Worm (Caenorhabditis elegans) whole organism, L4/young adult: ENCODE results near the gene C18B2.5.

Source experiments
- W03F9.2 ChIP-seq: fragments of 150-350 bp; optimal IDR thresholded peaks from 2 replicates; lab custom pipeline; 2014; ENCODE audit warnings: missing biosample characterization, missing genetic modification characterization
- dao-5 ChIP-seq: sonication (generic microtip); optimal IDR thresholded peaks from 2 replicates; lab custom pipeline; 2016; ENCODE audit warnings: missing genotype, missing genetic modification characterization, moderate library complexity, missing compliant biosample characterization
- him-1 ChIP-seq: sonication (generic microtip); optimal IDR thresholded peaks from 2 replicates; lab custom pipeline; 2016; ENCODE audit warnings: missing genotype, missing genetic modification reagents, missing genetic modification characterization, missing compliant biosample characterization

Gene C18B2.5

DNA sequence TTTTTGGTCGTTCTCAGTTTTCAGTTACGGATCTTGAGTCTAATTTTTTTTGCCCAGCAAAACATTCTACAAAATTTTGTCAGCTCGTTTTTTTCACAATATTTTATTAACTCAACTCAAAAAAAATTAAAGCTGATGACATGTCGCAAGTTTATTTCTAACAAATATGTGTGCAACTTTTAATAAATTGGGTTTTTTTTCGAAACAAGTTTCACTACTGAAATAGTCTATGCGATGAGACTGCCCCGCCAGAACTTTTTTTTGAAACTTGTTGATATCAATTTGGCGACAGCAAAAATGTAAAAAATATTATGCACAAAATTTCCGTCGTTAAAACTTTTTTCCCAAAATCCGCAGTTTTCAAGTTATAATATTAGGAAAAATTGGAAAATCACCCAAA, 12.3 kb upstream of the C18B2.5 start, which contains the start of gene C18B2.2:
Gene C18B2.2 (plus strand): TSS at position 301 of the 400 bp plus-strand sequence.
- TF ChIP-seq dao-5 (tag; lab: Kevin White, UChicago) (no peak), W03F9.2 (tag; lab: Kevin White, UChicago) (no peak), him-1 (no peak)

DNA sequence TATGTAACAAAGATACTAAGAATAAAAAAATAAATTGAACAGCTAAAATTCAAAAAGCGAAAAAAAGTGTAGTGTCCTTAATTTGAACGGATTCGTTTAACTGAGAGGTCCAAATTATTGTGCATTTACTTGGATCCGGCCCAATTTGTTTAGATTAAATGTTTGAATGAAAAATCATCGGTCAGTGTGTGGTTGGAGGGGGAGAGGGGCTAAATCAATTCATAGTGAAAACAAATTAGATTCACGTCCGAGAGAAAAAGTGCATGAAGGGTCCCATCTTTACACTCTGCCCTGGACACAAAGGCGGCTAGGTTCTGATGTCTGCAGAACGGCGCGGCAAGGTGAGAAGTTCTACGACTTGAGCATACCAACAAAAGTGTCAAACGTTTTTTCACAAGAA, 8.0 kb upstream of the C18B2.5 start:
- TF ChIP-seq dao-5 (tag; lab: Kevin White, UChicago) (no peak), W03F9.2 (tag; lab: Kevin White, UChicago) (no peak), him-1 (no peak)

DNA sequence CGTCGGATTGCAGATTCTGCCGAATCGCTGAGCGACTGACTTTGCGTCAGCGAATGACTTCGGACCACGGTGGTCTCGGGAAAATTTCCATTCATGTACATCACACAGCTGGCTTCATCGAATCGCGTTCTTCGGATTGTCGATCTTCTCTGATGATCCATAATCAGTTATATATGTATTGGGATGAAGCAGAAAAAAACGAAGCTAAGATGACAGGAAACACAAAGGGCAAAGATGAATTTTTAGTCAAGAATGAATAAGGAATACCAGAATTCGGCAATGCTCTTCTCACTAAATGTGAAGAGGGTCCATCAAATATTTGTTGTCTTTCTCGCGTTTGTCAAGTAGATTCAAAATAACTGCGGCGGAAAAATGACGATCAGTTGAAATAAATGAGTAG, 6.3 kb upstream of the C18B2.5 start, which contains the start of gene del-9:
Gene del-9 (minus strand): TSS at position 101 of the 400 bp plus-strand sequence.
- no peak for TF ChIP-seq dao-5 (tag; lab: Kevin White, UChicago)
- no peak for TF ChIP-seq him-1
- no peak for TF ChIP-seq W03F9.2 (tag; lab: Kevin White, UChicago)

DNA sequence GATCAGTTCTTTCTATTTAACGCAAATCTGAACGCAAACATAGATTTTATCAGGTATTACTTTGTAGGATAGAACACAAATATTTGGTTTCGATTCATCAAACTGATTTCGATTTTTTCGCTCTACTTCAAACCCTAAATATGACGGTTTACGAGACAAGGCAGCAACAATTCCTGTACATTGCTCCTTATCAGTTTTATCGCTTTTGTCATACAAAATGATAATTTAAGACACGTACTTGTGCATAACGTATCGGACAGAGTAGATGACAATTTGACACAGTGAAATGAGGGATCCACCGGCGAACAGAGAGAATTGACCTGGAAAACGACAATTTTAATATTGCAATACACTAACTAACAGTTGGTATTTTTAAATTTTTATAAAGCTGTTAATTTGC, 2.8 kb upstream of the C18B2.5 start:
- TF ChIP-seq him-1, result no peak
- no peak for TF ChIP-seq W03F9.2 (tag; lab: Kevin White, UChicago)
- no peak for TF ChIP-seq dao-5 (tag; lab: Kevin White, UChicago)

DNA sequence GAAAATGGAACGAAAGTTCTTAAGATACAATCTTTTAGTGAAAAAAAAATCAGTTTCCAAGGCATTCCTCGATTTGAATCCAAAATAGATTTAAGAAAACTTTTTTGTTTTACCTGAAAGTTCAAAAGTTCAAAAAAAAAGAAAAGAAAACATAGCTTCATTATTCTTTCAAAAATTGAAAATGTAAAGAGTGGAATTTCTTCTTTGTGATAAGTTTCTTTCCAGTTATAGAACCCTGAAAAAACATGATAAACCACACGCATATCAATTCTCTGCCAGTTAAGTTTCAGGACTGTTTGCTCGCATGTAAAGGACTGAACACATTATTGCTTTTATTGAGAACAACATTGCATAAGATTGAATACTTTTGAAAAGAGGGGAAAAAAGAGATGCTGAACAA, 848 bp upstream of the C18B2.5 start:
- TF ChIP-seq W03F9.2 (tag; lab: Kevin White, UChicago) (no peak), dao-5 (tag; lab: Kevin White, UChicago) (no peak), him-1 (no peak)

DNA sequence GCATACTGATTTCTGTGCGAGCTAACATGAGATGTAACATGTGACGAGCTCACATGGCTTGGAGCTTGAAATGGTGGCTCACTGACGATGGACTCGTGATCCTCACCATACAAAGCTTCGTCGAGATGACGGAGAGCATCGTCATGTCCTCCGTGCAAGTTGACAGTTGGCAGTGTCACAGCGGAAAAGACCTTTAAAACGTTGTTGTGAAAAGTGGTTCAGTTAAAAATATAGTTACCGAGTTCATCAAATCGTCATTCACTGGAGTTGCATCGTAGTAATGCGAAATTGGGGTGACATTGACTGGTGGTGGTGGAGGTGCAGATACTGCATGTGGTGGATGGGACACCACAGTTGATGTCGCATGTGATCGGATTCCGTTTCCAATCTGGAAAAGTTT, 450 bp downstream of the C18B2.5 start:
- TF ChIP-seq him-1, result no peak
- TF ChIP-seq W03F9.2 (tag; lab: Kevin White, UChicago), result no peak
- TF ChIP-seq dao-5 (tag; lab: Kevin White, UChicago), result no peak

DNA sequence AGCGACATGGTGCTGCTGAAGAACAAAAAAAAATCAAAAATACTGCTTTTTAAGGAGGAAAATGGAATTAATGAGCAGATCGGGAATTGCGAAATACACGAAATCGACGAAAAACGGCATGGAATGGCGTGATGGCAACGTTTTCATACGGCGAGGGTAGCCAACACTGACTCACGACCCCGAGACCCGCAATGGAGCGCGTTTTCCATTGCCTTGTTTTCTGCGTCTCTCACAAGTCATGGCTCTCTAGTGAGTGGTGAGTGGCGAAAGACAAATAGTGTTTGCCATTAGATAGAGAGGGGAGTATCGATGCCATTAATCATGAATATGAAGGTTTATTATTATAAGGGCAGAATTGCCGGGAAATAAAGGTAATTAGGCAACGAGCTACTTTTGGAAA, 5.2 kb downstream of the C18B2.5 start, which contains the start of gene C18B2.4:
Gene C18B2.4 (minus strand): TSS at position 15 of the 400 bp plus-strand sequence.
- TF ChIP-seq dao-5 (tag; lab: Kevin White, UChicago) (no peak), W03F9.2 (tag; lab: Kevin White, UChicago) (peak; percentile 41)

DNA sequence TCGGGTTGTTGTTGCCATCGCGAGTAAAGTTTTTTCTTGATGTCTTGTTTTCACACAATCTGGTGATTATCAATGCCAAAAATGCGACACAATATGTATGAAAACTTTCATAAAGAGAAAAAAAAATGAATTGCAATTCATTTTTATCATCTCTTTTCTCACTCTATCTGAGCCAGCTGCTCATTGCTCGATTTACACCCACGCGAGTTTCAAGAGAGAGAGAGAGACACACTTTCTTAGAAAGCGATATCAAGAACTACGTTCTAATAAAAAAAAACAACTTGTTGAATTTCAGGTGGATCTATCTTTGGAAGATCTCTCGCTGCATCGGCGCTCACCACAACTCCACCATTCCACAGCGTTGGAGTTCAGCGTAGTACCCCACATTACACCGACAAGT, 8.3 kb downstream of the C18B2.5 start:
- TF ChIP-seq W03F9.2 (tag; lab: Kevin White, UChicago) (no peak), dao-5 (tag; lab: Kevin White, UChicago) (no peak), him-1 (no peak)

DNA sequence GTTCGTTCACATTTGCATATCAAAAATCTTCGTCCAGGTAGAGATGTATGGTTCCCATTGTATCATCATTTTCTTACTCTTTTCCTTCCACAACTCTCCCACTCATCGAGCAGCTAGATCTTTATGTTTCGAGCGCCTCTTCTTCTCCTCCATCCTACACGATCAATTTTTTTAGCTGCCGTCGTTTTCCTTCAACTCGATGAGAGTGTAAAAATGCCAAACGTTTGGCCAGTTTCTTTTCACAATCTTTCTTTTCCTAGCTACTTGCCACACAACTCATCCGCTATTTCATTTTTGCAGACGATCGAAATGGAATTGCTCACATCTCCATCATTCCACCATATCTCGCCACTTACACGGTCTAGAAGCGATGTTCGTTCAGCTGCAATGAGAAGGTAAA, 9.4 kb downstream of the C18B2.5 start, which contains the start of gene C18B2.3:
Gene C18B2.3 (plus strand): TSS at position 301 of the 400 bp plus-strand sequence.
- TF ChIP-seq W03F9.2 (tag; lab: Kevin White, UChicago) (no peak), him-1 (no peak), dao-5 (tag; lab: Kevin White, UChicago) (no peak)

DNA sequence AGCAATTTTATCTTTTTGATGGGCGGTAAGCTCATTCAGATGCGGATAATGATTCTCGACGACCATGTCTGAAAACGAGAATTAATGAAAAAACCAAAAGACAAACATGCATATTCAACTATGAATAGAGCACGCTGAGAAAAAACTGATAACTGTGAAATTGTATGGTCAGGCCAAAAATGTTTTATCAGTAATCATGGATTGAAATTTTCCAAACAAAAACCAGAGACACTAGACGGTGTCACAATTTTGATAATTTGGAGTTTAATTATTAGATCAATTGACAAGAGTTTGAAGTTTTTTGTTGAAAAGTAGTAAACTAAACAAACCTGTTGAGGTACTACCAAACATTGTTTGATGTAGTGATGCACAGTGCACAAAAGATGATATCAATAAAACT, 10.5 kb downstream of the C18B2.5 start, which contains the start of gene cgr-1:
Gene cgr-1 (minus strand): TSS at position 68 of the 400 bp plus-strand sequence.
- TF ChIP-seq dao-5 (tag; lab: Kevin White, UChicago), result no peak
- no peak for TF ChIP-seq W03F9.2 (tag; lab: Kevin White, UChicago)
- no peak for TF ChIP-seq him-1

DNA sequence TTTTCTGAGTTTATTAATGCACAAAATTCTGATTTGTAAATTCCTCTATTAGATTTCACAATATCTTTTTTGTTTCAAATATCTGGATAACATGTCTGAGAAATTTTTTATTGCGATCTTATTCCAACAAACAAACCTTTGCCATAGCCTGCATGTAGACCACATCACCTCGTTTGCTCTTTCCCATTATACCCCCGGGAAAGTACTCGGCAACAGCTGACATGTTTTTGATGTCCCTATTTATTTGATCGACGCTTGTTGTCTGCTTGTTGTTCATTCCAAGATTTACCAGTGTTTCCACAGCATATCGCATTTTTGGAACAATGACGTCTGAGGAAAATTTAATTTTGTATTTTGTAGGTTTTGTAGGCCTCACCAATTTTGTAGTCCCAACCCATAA, 11.0 kb downstream of the C18B2.5 start:
- TF ChIP-seq W03F9.2 (tag; lab: Kevin White, UChicago) (no peak), dao-5 (tag; lab: Kevin White, UChicago) (no peak), him-1 (no peak)

DNA sequence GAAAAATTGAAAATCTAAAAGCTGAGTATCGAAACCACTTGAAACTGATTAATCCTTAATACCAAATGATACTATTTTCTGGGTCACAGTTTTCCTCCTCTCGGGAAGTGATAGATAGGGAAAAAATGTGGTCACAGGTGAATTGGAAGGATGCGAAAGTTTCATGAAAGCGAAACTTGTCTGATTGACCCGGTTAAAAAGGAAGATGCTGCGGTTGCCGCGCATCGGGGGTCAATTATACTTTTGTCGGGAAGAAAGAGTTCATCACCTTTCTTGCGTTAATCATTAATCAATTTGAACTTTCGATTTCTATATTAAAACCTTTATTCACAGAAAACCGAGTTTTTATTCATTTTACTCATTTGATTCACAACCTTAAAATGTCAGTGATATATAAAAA, 13.9 kb downstream of the C18B2.5 start:
- no peak for TF ChIP-seq W03F9.2 (tag; lab: Kevin White, UChicago)

DNA sequence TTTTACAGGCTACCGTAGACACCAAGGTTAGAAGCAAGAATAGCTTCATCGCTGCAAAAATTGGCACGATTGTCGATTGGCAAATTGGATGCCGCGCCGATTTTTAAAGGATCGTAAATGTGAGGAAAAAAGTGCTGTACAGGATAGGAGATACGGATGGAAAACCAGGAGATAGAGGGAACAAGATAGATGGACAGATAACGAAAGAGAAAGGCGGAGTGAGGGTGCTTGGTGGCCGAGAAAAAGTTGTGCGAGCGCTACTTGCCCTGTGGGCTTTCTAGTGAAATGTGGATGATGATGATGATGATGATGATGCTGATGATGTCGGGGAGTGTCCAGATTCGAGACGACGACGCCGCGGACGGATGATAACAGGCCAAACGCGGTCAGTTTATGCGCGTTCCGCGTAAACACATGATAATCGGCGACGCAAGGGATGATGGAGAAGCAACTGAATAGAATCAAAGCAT, 14.6 kb downstream of the C18B2.5 start, which contains the start of gene T27A10.6:
Gene T27A10.6 (minus strand): TSS at position 51 of the 470 bp plus-strand sequence.
- TF ChIP-seq him-1, result no peak
- TF ChIP-seq dao-5 (tag; lab: Kevin White, UChicago), result no peak
- TF ChIP-seq W03F9.2 (tag; lab: Kevin White, UChicago), result no peak

DNA sequence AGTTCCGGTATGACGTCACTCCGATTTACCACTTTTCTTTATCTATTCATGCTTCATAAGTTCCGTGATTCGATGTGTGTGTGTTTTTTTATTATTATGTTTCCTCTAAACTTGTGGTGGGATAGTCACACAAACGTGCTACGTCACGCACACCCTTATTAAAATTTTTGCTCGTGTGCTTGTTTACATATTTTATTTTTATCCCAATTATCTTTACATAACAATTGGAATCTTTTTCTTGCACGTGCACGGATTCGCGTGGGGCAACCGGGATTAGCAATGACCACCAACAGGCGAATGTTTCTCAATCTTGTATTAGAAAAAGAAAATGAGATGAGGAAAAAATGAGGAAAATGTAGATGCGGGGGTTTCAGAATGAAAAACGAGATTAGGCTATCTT, 20.4 kb downstream of the C18B2.5 start:
- TF ChIP-seq him-1 (no peak), dao-5 (tag; lab: Kevin White, UChicago) (no peak), W03F9.2 (tag; lab: Kevin White, UChicago) (no peak)

DNA sequence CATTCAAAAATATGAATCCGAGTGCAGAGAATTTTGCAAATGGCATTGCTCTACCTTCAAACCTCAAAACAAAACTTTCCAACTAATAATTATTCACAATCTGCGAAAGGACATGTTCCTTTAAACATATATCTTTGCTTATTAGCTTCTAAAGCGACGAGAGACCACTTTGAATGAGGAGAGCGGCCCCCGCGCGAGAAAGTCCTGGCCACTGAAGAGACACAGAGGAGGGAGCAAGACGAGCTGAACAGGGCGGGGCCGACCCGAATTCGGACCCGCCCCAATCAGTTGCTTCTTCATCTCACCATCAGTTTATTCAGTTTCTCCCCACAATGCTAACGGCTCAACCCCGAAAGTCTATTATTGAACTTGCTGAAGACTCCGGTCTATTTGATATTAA, 25.3 kb downstream of the C18B2.5 start, which contains the start of gene T27A10.2:
Gene T27A10.2 (plus strand): TSS at position 333 of the 400 bp plus-strand sequence.
- TF ChIP-seq dao-5 (tag; lab: Kevin White, UChicago) (no peak), W03F9.2 (tag; lab: Kevin White, UChicago) (no peak), him-1 (no peak)
